Worm (Caenorhabditis elegans): ENCODE results near the gene F32D1.7.

DNA sequence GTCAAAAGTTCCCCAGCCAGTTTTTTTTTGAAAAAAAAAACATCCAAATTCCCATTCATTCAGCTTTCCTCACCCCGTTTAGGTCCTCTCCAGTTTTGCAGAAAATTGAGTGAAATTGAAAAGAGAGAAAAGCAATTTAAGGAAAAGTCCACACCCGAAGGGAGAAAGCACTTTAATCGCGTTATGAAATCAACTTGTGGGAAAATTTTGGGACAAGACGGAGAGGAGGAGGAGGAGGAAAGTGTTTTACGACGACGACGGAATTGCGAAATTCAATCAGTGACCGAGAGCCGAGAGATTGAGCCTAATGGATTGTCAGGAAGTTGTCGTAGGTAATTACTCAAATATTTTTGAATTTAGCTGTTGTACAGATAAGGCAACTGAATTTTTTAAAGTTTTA is 18.6 kb downstream of the F32D1.7 start:
- TF ChIP-seq lin-39 (tag; optimal IDR thresholded peaks at IDR 0.05): no peak
- TF ChIP-seq nhr-23 (tag; optimal IDR thresholded peaks at IDR 0.05): no peak
- TF ChIP-seq alr-1 (tag; optimal IDR thresholded peaks at IDR 0.05): no peak
- no peak for TF ChIP-seq mbf-1 (tag; optimal IDR thresholded peaks at IDR 0.05)
- no peak for TF ChIP-seq dmd-4 (tag; optimal IDR thresholded peaks at IDR 0.05)
- no peak for TF ChIP-seq ZK546.5 (tag; optimal IDR thresholded peaks at IDR 0.05)
- TF ChIP-seq blmp-1 (tag; optimal IDR thresholded peaks at IDR 0.05; ENCODE audit: insufficient read depth): no peak
- TF ChIP-seq nhr-25 (tag; optimal IDR thresholded peaks at IDR 0.05): no peak
- TF ChIP-seq nhr-6 (tag; optimal IDR thresholded peaks at IDR 0.05): no peak
- no peak for TF ChIP-seq elt-3 (tag; optimal IDR thresholded peaks at IDR 0.05)
- TF ChIP-seq fos-1 (tag; optimal IDR thresholded peaks at IDR 0.05): no peak
- TF ChIP-seq mdl-1 (tag; optimal IDR thresholded peaks at IDR 0.05): no peak
- no peak for TF ChIP-seq gmeb-1 (tag; optimal IDR thresholded peaks at IDR 0.05)
